Worm (Caenorhabditis elegans): ENCODE results near the gene mig-21.

DNA sequence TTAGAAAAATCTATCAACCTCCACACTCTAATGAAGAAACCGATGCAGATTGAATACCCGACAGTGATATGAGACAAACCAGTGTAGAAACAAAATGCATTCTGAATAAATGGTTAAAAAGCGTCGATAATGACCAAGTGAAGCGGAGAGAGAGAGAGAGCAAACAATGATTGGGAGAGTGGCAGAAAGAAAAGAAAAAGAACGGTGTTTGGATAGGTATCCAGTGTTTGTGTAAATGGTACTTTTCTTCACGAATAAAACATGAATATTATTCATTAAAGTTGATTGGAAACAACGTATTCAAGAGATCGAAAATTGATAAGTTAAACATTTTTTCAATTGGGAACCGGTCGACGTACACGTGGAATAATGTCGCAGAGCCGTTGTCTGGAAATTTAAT, 8.8 kb downstream of the mig-21 start, which contains the start of gene F01F1.15:
- TF ChIP-seq lag-1 (GFP tag; IDR thresholded peaks at IDR 0.05) (no peak), nfya-1 (tag; optimal IDR thresholded peaks at IDR 0.05; ENCODE audit: borderline replicate concordance, insufficient read depth) (no peak), lin-26 (GFP tag; IDR thresholded peaks at IDR 0.05) (no peak), hrde-1 (tag; optimal IDR thresholded peaks at IDR 0.05; ENCODE audit: borderline replicate concordance) (no peak), pha-4 (tag; optimal IDR thresholded peaks at IDR 0.05) (no peak), sptf-2 (GFP tag; optimal IDR thresholded peaks at IDR 0.05) (no peak)
